Fruit fly (Drosophila melanogaster): Measurements from ENCODE around the gene Dred.

Gene Dred

DNA sequence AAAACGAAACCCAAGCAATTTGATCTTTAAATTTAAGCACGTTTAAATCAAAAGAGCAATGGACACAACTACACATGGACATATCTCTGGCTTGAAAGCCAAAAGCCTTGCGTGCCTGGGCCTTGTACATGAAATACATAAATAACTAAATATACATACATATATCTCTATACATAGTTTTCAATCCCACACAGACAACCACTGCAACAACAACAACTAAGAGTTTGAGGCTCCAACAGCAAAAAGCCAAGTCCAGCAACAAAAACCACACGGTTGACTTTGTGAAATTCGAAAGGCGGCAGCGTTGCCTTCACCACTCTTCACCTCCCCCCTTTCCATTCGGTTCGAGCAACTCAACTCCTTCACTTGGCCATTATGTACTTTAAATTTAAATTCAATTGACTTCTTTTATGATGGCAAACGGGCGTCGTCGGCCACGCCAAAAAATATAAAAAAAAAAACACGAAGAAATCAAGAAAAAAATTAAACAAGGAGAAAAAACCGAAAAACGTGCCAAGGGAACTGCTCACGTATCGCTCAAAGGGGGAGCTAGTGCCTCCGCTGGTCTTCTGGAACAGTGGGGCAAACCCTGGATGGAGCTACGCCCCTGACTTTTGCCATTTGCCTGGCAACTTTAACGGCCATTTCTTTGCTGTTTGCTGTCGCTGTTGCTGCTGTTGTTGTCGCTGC is 16.1 kb upstream of the Dred start:
- no peak for TF ChIP-seq noc (tag; optimal IDR thresholded peaks at IDR 0.05)

DNA sequence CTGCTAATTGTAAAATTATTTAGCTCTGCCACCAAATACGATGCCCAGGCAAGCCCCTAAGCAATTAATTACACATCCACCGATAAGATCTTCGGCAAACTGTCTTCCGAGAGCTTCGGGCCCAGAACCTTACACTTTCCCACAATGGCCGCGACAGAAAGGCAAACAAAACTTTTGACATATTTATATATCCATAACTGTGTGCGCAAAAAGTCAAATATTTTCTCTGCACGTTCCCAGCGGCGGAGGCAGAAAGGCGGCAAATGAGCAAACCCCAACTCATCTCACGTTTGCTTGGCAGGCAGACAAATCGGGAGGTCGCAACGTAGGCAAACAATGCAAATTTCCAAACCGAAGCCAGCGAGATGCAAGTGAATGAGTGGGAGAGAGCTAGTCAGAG is 15.2 kb upstream of the Dred start:
- TF ChIP-seq noc (tag; optimal IDR thresholded peaks at IDR 0.05) = no peak

DNA sequence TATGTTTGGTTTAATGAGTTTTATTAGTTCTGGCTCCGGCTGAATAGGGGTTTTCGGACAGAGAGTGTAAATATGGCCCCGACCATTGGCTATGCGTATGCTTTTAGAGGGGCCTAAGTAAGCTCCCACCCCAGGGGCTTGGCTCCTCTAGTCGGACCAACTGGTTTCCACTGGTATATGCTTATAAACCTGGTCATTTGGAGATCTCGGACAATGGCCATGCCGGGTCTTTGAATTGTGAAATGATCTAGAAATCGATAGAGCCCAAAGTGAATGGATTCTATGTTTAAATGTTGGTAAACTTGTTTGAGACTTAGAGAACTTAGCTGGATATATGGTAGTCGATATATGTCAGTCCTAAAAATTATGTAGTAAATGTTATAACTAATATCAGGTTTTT is 14.7 kb upstream of the Dred start:
- TF ChIP-seq noc (tag; optimal IDR thresholded peaks at IDR 0.05) = no peak

DNA sequence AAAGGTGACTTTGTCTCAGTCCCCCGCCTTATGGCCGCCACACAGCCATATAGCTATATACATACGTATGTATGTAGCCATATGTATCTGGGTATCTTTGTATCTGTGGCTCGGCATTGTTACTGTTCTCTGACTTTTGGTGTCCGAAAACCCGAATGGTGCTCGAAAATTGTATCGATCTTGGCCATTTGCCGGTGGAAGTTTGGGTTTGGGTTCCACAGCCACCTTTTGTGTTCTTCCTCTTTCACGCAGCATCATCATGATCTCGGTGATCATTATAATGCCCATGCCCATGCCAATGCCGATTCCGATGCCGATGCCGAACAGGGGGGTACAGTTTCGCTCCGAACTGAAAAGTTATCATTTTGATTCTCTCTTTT is 14.0 kb upstream of the Dred start:
- TF ChIP-seq noc (tag; optimal IDR thresholded peaks at IDR 0.05) = no peak

DNA sequence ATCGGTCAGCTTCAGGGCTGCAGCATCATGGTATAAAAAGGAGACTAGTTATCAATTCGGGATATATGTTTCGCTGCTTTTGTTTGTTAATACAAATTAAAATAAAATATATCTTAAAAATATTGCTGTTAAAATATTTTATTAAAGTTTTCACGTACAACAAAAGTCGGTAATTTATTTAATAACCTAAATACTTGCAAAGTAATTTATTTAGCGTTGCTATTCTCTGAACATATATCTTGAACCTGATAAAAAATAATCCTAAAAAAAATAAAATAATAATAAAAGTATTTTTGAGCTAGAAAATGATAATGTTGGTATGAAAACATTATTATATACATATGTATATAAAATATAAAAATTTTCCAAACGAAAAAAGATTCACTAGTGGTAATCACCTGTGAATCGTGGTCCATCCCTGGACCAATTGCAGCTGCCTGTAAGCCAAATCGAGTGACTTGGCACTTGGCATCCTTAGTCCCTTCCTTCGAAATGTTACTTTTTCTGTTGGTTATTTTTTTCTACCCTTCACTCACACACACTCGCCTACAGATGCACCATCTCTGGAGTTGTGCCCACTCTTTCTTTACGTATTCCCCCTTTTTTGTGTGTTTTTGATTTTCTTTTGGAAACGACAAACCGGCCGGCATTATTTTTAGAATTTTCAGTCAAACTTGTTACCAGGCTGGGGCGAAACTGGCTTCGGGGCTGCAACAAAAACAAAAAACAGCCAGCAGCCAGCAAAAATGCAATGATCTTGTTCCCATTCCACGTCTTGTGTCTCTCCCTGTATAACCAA is 13.4 kb upstream of the Dred start:
- no peak for TF ChIP-seq noc (tag; optimal IDR thresholded peaks at IDR 0.05)

DNA sequence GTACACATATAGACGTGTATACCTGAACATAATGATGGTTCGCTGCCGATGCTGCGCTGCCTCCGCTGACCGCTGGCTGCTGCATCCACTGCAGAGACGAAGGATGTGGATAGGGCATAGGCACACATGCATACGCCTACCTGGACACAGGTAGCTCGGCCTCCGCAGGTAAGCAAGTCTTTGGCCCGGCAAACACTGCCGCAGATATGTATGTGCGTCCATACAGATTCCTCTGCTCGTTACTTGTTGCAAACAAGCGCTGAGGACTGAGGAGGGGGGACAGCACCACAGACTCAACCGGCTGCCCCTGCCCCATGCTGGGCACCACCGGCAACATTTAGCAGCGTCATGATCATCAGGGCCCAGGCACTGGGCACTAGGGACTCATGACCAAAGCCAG is 12.7 kb upstream of the Dred start:
- TF ChIP-seq noc (tag; optimal IDR thresholded peaks at IDR 0.05) = no peak

DNA sequence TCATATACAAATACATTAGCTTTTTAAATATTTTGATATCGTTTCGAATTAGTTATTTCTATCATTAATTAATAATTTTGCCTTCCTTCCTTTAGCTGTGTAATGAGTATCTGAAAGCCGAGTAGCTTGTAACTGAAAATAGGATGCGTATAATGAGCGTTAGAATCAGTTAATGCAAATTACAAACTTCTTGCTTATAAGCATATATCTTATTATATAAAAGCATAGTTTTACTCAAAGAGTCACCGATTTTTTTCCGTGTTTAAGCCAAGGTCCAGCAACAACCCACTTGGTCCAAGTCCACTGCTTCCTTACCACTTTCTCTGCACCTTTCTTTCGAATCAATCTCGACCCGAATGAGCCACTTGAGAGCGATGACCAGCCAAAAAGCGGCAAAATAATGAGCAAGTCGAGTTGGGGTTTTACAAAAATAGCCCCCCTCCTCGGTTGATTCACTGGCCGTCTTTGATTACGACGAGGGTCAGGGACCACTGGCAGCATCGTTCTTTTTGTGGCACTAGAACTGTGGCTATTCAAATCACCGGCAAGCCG is 12.0 kb upstream of the Dred start:
- TF ChIP-seq noc (tag; optimal IDR thresholded peaks at IDR 0.05) = no peak

DNA sequence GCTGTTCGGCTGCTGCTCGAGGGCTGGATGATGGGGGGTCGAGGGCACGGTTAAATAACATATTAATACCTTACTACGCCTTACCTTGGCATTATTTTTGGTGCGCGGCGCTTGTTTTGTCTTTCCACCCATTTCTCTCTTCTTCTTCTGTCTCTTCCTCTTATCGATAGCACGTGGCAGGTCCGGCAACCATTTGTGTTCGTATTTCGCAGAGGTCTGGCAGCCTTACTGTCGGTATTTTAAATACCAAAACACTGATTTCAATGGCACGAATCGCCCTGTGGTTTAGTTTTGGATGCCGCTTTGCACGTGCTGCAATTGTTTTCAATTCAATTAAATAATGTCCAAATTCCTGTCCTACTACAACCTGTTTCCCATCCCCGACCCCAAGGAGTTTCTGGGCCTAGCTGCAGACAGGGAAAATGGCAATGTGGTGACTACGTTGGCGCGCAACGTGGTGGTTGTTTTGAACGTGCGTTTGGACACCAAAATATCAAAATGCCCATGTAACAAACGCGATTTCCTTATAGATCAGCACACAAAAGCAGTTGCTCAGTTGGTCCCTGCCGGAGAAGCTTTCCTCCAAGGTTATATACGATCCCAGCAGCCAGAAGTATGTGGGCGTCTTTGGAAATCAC is 8.2 kb upstream of the Dred start, which contains the start of the genes Ltn1 and CG9300:
TSS of gene Ltn1 (minus strand) at position 155 of the 638 bp plus-strand sequence.
TSS of gene CG9300 (plus strand) at position 285 of the 638 bp plus-strand sequence.
- no peak for TF ChIP-seq noc (tag; optimal IDR thresholded peaks at IDR 0.05)

DNA sequence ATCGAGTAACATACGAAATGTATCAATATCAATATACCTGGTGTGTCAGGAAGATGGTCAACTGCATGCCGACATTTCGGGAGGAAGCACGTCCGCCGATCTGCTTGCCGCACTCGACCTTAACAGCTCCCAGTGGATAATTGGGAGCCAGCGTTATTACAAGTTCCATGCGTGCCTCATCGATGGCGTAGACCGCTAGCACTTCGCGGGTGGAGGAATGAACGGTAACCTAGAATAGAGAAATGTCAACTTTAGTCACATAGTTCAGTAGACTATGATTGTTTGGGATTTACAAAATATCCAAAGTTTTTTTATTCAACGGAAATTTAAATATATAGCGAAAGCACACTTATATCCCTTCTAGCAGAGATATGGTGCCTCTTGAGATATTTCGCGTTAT is 805 bp upstream of the Dred start, which contains the start of the genes CG46435 and Rcd7:
TSS of gene CG46435 (plus strand) at position 301 of the 400 bp plus-strand sequence.
TSS of gene Rcd7 (plus strand) at position 301 of the 400 bp plus-strand sequence.
- TF ChIP-seq noc (tag; optimal IDR thresholded peaks at IDR 0.05) = no peak

DNA sequence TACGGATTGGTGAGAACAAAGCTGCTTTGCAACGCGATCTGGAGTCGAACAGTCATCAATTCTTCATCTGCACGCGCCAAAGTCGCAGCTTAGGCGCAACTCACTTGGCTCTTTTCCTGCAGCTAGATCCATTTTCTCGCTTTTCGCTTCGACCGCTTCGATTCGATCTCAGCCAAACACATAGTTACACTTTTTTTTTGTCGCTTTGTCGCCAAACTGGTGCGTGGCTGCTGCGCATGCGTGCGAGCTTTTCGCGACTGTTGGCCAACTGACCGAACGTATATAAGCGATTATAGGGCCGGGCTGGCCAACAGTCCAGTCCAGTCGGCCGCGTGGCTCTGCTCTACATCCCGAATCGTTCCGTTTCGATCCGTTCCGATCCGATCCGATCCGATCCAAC is 11.6 kb downstream of the Dred start, which contains the start of gene Cpr76Bd:
TSS of gene Cpr76Bd (plus strand) at position 301 of the 400 bp plus-strand sequence.
- TF ChIP-seq noc (tag; optimal IDR thresholded peaks at IDR 0.05) = no peak

DNA sequence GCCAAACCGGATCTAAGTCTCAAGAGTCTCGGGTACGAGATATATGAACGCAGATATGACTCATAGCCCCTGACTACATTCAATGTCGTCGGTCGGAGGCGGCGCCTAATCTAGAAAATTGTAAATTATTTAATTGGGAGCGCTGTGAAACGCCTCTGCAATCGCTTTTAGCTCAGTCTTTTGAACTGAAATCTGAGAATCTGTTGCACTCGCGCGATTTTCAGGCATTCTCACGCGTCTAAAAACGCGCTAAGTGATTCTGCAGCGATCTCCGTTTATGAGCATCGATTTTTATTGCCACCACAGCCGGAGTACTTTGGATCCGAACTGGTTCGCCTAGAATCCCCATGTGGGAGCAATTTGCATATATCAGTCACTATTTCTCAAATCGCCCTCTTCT is 15.5 kb downstream of the Dred start:
- no peak for TF ChIP-seq noc (tag; optimal IDR thresholded peaks at IDR 0.05)

DNA sequence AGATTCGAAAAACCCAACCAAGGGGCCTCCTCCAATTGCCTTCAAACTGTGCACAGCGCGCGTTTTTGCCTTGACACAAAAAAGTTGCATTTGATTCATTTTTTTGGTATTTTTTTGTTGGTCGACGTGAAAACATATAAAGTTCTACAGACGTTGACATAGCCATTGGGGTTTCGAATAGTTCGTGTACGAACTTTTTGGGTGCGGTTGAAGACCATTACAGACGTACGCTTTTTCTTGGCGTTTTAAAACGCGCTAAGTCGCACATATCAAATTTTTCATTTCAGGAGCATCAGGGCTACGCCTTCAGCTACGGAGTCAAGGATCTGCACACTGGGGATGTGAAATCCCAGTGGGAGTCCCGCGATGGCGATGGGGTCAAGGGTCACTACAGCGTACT is 18.3 kb downstream of the Dred start:
- TF ChIP-seq noc (tag; optimal IDR thresholded peaks at IDR 0.05) = no peak

DNA sequence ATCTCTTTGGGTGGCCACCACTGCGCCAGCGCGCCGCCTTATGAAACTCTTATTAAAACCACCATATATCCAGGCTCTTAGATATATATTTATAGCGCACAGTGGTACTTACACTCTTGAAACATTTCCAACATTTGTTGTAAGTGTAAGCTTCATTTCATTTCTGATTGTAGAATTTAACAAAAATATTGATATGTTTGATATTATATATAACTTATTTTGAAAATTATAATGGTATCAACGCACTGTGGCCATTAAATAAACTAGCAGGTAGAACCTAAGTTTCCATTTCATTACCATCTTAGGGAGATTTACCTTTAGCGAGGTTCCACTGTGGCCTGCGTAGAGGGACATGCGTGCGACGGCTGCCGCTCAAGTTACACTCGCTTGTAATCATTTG is 19.3 kb downstream of the Dred start:
- TF ChIP-seq noc (tag; optimal IDR thresholded peaks at IDR 0.05) = no peak

DNA sequence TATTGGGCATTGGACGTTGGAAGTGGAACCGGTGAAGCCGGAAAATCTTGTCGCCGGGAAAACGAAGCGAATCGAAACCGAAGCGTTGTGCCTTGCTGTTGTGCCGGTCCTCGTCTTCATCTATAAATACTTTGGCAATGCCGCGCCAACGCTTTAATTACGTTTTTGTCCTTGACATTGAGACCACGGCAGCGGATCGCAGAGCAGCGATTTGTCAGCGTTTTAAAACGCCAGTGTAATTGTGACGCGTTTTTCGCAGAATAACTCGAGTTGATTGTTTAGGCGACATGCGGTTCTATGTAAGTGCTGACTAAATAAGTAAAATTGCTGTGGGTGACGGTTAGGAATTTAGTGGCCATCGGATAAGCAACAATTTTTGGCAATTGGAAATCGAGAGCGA is 22.9 kb downstream of the Dred start:
- TF ChIP-seq noc (tag; optimal IDR thresholded peaks at IDR 0.05) = no peak

DNA sequence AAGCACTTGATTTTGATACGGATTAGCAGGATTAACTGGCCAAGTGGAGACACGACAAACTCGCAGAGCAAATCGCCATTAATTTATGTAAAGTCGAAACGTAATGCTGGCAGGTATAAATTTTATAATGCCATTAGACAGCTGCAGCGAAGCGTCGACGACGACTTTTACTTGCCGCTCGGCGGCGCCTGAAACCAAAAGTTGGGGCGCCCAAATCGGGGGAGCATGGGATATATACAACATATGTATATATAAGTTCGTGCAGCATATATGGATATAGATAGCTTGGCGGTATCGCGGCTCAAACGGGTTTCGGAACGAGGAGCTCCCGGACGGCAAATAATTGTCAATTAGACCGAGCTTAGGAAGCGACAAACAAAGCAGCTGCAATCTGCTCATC is 23.4 kb downstream of the Dred start, which contains the start of gene Cpr76Bc:
TSS of gene Cpr76Bc (plus strand) at position 301 of the 400 bp plus-strand sequence.
- no peak for TF ChIP-seq noc (tag; optimal IDR thresholded peaks at IDR 0.05)

DNA sequence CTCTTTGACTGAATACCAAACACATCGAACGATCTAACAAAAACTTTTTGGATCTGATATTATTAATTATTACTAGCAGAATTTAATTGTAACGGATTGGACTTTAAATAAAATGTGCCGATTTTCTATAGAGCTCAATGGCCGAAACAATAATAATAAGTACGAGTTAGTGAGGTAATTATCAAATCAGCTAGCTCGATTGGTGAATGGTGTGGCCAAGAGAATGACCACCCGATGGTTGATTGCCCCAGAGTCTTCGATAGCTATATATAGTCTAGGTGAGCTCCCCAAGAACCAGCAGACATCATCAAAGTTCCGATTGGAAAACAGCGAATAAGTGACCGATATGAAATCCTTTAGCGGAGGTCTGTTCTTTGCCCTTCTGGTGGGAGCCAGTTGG is 24.7 kb downstream of the Dred start, which contains the start of gene Cpr76Bb:
TSS of gene Cpr76Bb (plus strand) at position 301 of the 400 bp plus-strand sequence.
- TF ChIP-seq noc (tag; optimal IDR thresholded peaks at IDR 0.05) = no peak

All from whole organism, larva.